Fruit fly (Drosophila melanogaster) whole organism, prepupa: Measurements from ENCODE around the gene HGTX.

Source experiments
- Blimp-1 ChIP-seq: fragments of 200-800 bp; sonication (Bioruptor generic); optimal IDR thresholded peaks from 3 replicates; lab custom pipeline; 2017; ENCODE audit warnings: missing biosample characterization, missing genetic modification characterization, mild to moderate bottlenecking, moderate library complexity, missing genetic modification reagents
- CG10631 ChIP-seq: fragments of 200-800 bp; sonication (Bioruptor generic); optimal IDR thresholded peaks from 2 replicates; lab custom pipeline; 2016; ENCODE audit warnings: missing biosample characterization, missing genetic modification characterization
- CG10669 ChIP-seq: fragments of 200-800 bp; sonication (Bioruptor generic); optimal IDR thresholded peaks from 3 replicates; lab custom pipeline; 2018; ENCODE audit warnings: missing biosample characterization, mild to moderate bottlenecking, missing genetic modification characterization, moderate library complexity
- CG11294 ChIP-seq: fragments of 200-800 bp; sonication (Bioruptor generic); IDR thresholded peaks from 2 replicates; pipeline ENCODE4 v1.3.6; 2022; ENCODE audit warnings: missing biosample characterization, missing genetic modification characterization
- CG11762 ChIP-seq: fragments of 200-800 bp; sonication (Bioruptor generic); optimal IDR thresholded peaks from 3 replicates; lab custom pipeline; 2016; ENCODE audit warnings: missing biosample characterization, missing genetic modification characterization; ENCODE audit not compliant: insufficient read depth
- CG11902 ChIP-seq: fragments of 200-800 bp; sonication (Bioruptor generic); optimal IDR thresholded peaks from 3 replicates; lab custom pipeline; 2016; ENCODE audit warnings: missing biosample characterization, missing genetic modification characterization
- CG15336 ChIP-seq: fragments of 200-800 bp; sonication (Bioruptor generic); IDR thresholded peaks from 2 replicates; pipeline ENCODE4 v1.3.6; 2022; ENCODE audit warnings: missing biosample characterization, missing genetic modification characterization
- CG1621 ChIP-seq: fragments of 200-800 bp; sonication (Bioruptor generic); optimal IDR thresholded peaks from 3 replicates; lab custom pipeline; 2018; ENCODE audit warnings: missing biosample characterization, mild to moderate bottlenecking, missing genetic modification characterization
- CG16779 ChIP-seq: fragments of 200-800 bp; sonication (Bioruptor generic); optimal IDR thresholded peaks from 3 replicates; lab custom pipeline; 2017; ENCODE audit warnings: missing biosample characterization, mild to moderate bottlenecking, missing genetic modification characterization
- CG3032 ChIP-seq: fragments of 200-800 bp; optimal IDR thresholded peaks from 2 replicates; lab custom pipeline; 2019; ENCODE audit warnings: missing biosample characterization, mild to moderate bottlenecking, missing genetic modification characterization, moderate library complexity
- CG31627 ChIP-seq: fragments of 200-800 bp; sonication (Bioruptor generic); optimal IDR thresholded peaks from 3 replicates; lab custom pipeline; 2016; ENCODE audit warnings: missing biosample characterization, missing genetic modification characterization
- CG32006 ChIP-seq: fragments of 200-800 bp; sonication (Bioruptor generic); optimal IDR thresholded peaks from 3 replicates; lab custom pipeline; 2017; ENCODE audit warnings: missing biosample characterization, mild to moderate bottlenecking, missing genetic modification characterization
- CG6163 ChIP-seq: fragments of 200-800 bp; sonication (Bioruptor generic); IDR thresholded peaks from 3 replicates; pipeline ENCODE4 v1.3.6; 2022; ENCODE audit warnings: missing biosample characterization, missing genetic modification characterization
- CG6276 ChIP-seq: fragments of 200-800 bp; sonication (Bioruptor generic); optimal IDR thresholded peaks from 2 replicates; lab custom pipeline; 2017; ENCODE audit warnings: missing biosample characterization, mild to moderate bottlenecking, missing genetic modification characterization
- CG6792 ChIP-seq: fragments of 200-800 bp; sonication (Bioruptor generic); optimal IDR thresholded peaks from 3 replicates; lab custom pipeline; 2016; ENCODE audit warnings: missing biosample characterization, missing genetic modification characterization
- CG6808 ChIP-seq: fragments of 200-800 bp; sonication (Bioruptor generic); optimal IDR thresholded peaks from 3 replicates; lab custom pipeline; 2017; ENCODE audit warnings: missing biosample characterization, missing genetic modification characterization, mild to moderate bottlenecking, moderate library complexity, missing genetic modification reagents
- CG6854 ChIP-seq: fragments of 200-800 bp; sonication (Bioruptor generic); optimal IDR thresholded peaks from 2 replicates; lab custom pipeline; 2017; ENCODE audit warnings: missing biosample characterization, mild to moderate bottlenecking, missing genetic modification characterization
- CG7368 ChIP-seq: fragments of 200-800 bp; sonication (Bioruptor generic); optimal IDR thresholded peaks from 3 replicates; lab custom pipeline; 2016; ENCODE audit warnings: missing biosample characterization, missing genetic modification characterization
- CG8119 ChIP-seq: fragments of 200-800 bp; sonication (Bioruptor generic); IDR thresholded peaks from 3 replicates; pipeline ENCODE4 v1.3.6; 2022; ENCODE audit warnings: missing biosample characterization, missing genetic modification characterization
- CG8319 ChIP-seq: fragments of 200-800 bp; sonication (Bioruptor generic); optimal IDR thresholded peaks from 3 replicates; lab custom pipeline; 2016; ENCODE audit warnings: missing biosample characterization, missing genetic modification characterization
- CG8632 ChIP-seq: fragments of 200-800 bp; sonication (Bioruptor generic); optimal IDR thresholded peaks from 3 replicates; lab custom pipeline; 2016; ENCODE audit warnings: missing biosample characterization, missing genetic modification characterization
- CG9139 ChIP-seq: fragments of 200-800 bp; sonication (Bioruptor generic); optimal IDR thresholded peaks from 3 replicates; lab custom pipeline; 2017; ENCODE audit warnings: missing biosample characterization, mild to moderate bottlenecking, missing genetic modification characterization
- Eip75B ChIP-seq: fragments of 200-800 bp; sonication (Bioruptor generic); optimal IDR thresholded peaks from 3 replicates; lab custom pipeline; 2016; ENCODE audit warnings: missing biosample characterization, missing genetic modification characterization
- Eip78C ChIP-seq: fragments of 200-800 bp; sonication (Bioruptor generic); peaks from one replicate; lab custom pipeline; 2016; ENCODE audit warnings: missing biosample characterization, missing genetic modification characterization
- Eip93F ChIP-seq: fragments of 200-800 bp; sonication (Bioruptor generic); optimal IDR thresholded peaks from 2 replicates; lab custom pipeline; 2016; ENCODE audit warnings: missing biosample characterization, mild to moderate bottlenecking, missing genetic modification characterization
- Ets21C ChIP-seq: fragments of 200-800 bp; sonication (Bioruptor generic); optimal IDR thresholded peaks from 3 replicates; lab custom pipeline; 2016; ENCODE audit warnings: missing biosample characterization, missing genetic modification characterization
- Ets96B ChIP-seq: fragments of 200-800 bp; optimal IDR thresholded peaks from 2 replicates; lab custom pipeline; 2019; ENCODE audit warnings: missing biosample characterization, mild to moderate bottlenecking, missing genetic modification characterization, moderate library complexity
- Gug ChIP-seq: fragments of 200-800 bp; sonication (Bioruptor generic); IDR thresholded peaks from 2 replicates; pipeline ENCODE4 v1.3.6; 2022; ENCODE audit warnings: missing biosample characterization, missing genetic modification characterization
- Hr38 ChIP-seq: sonication (Bioruptor generic); optimal IDR thresholded peaks from 2 replicates; lab custom pipeline; 2016; ENCODE audit warnings: missing biosample characterization, missing genetic modification characterization
- Hr39 ChIP-seq: fragments of 200-800 bp; sonication (Bioruptor generic); optimal IDR thresholded peaks from 2 replicates; lab custom pipeline; 2016; ENCODE audit warnings: missing biosample characterization, missing genetic modification characterization
- Hr4 ChIP-seq: fragments of 200-800 bp; sonication (Bioruptor generic); optimal IDR thresholded peaks from 3 replicates; lab custom pipeline; 2016; ENCODE audit warnings: missing biosample characterization, missing genetic modification characterization
- Lpt ChIP-seq: fragments of 200-800 bp; sonication (Bioruptor generic); optimal IDR thresholded peaks from 3 replicates; lab custom pipeline; 2016; ENCODE audit warnings: missing biosample characterization, missing genetic modification characterization
- Met ChIP-seq: fragments of 200-800 bp; sonication (Bioruptor generic); optimal IDR thresholded peaks from 3 replicates; lab custom pipeline; 2016; ENCODE audit warnings: missing biosample characterization, missing genetic modification characterization
- OdsH ChIP-seq: fragments of 200-800 bp; sonication (Bioruptor generic); optimal IDR thresholded peaks from 3 replicates; lab custom pipeline; 2016; ENCODE audit warnings: missing biosample characterization, missing genetic modification characterization
- Smox ChIP-seq: fragments of 200-800 bp; sonication (Bioruptor generic); optimal IDR thresholded peaks from 3 replicates; lab custom pipeline; 2016; ENCODE audit warnings: missing biosample characterization, missing genetic modification characterization
- Sox102F ChIP-seq: fragments of 200-800 bp; sonication (Bioruptor generic); optimal IDR thresholded peaks from 2 replicates; lab custom pipeline; 2016; ENCODE audit warnings: missing biosample characterization, mild to moderate bottlenecking, missing genetic modification characterization
- Sox14 ChIP-seq: fragments of 200-800 bp; sonication (Bioruptor generic); optimal IDR thresholded peaks from 3 replicates; lab custom pipeline; 2016; ENCODE audit warnings: missing biosample characterization, missing genetic modification characterization
- Sox15 ChIP-seq: fragments of 200-800 bp; sonication (Bioruptor generic); optimal IDR thresholded peaks from 3 replicates; lab custom pipeline; 2016; ENCODE audit warnings: missing biosample characterization, missing genetic modification characterization
- acj6 ChIP-seq: fragments of 200-800 bp; sonication (Bioruptor generic); optimal IDR thresholded peaks from 3 replicates; lab custom pipeline; 2016; ENCODE audit warnings: missing biosample characterization, missing genetic modification characterization
- cyc ChIP-seq: fragments of 200-800 bp; sonication (Bioruptor generic); optimal IDR thresholded peaks from 3 replicates; lab custom pipeline; 2016; ENCODE audit warnings: missing biosample characterization, missing genetic modification characterization
- dac ChIP-seq: fragments of 200-800 bp; sonication (Bioruptor generic); optimal IDR thresholded peaks from 2 replicates; lab custom pipeline; 2017; ENCODE audit warnings: missing biosample characterization, mild to moderate bottlenecking, missing genetic modification characterization
- dsx ChIP-seq: fragments of 200-800 bp; optimal IDR thresholded peaks from 3 replicates; lab custom pipeline; 2019; ENCODE audit warnings: missing biosample characterization, mild to moderate bottlenecking, missing genetic modification characterization, moderate library complexity; ENCODE audit not compliant: poor library complexity, severe bottlenecking
- eg ChIP-seq: fragments of 200-800 bp; sonication (Bioruptor generic); IDR thresholded peaks from 3 replicates; pipeline ENCODE4 v1.3.6; 2022; ENCODE audit warnings: missing biosample characterization, missing genetic modification characterization
- esn ChIP-seq: fragments of 200-800 bp; sonication (Bioruptor generic); optimal IDR thresholded peaks from 2 replicates; lab custom pipeline; 2016; ENCODE audit warnings: missing biosample characterization, mild to moderate bottlenecking, missing genetic modification characterization, moderate library complexity
- fd59A ChIP-seq: fragments of 200-800 bp; sonication (Bioruptor generic); optimal IDR thresholded peaks from 2 replicates; lab custom pipeline; 2017; ENCODE audit warnings: missing biosample characterization, mild to moderate bottlenecking, missing genetic modification characterization, missing genetic modification reagents
- fd85E ChIP-seq: fragments of 200-800 bp; sonication (Bioruptor generic); optimal IDR thresholded peaks from 3 replicates; lab custom pipeline; 2016; ENCODE audit warnings: missing biosample characterization, missing genetic modification characterization
- lz ChIP-seq: fragments of 200-800 bp; sonication (Bioruptor generic); optimal IDR thresholded peaks from 3 replicates; lab custom pipeline; 2016; ENCODE audit warnings: missing biosample characterization, missing genetic modification characterization
- pdm3 ChIP-seq: fragments of 200-800 bp; sonication (Bioruptor generic); optimal IDR thresholded peaks from 3 replicates; lab custom pipeline; 2016; ENCODE audit warnings: missing biosample characterization, missing genetic modification characterization
- salr ChIP-seq, 2 experiments: fragments of 200-800 bp; sonication (Bioruptor generic); optimal IDR thresholded peaks; 3 replicates each; lab custom pipeline; 2016 to 2018; ENCODE audit warnings: missing biosample characterization in 2 of 2, missing genetic modification characterization in 2 of 2, mild to moderate bottlenecking in 1 of 2
- spab ChIP-seq: fragments of 200-800 bp; sonication (Bioruptor generic); optimal IDR thresholded peaks from 2 replicates; lab custom pipeline; 2017; ENCODE audit warnings: missing biosample characterization, mild to moderate bottlenecking, missing genetic modification characterization, missing genetic modification reagents
- ss ChIP-seq, 2 experiments: fragments of 200-800 bp; sonication (Bioruptor generic); optimal IDR thresholded peaks; 2 replicates in 1 of 2; 3 replicates in 1 of 2; lab custom pipeline; 2017 to 2018; ENCODE audit warnings: mild to moderate bottlenecking in 2 of 2, missing biosample characterization in 2 of 2, missing genetic modification characterization in 2 of 2, moderate library complexity in 1 of 2
- svp ChIP-seq: fragments of 200-800 bp; sonication (Bioruptor generic); peaks from one replicate; lab custom pipeline; 2016; ENCODE audit warnings: missing biosample characterization, missing genetic modification characterization

HGTX gene

DNA sequence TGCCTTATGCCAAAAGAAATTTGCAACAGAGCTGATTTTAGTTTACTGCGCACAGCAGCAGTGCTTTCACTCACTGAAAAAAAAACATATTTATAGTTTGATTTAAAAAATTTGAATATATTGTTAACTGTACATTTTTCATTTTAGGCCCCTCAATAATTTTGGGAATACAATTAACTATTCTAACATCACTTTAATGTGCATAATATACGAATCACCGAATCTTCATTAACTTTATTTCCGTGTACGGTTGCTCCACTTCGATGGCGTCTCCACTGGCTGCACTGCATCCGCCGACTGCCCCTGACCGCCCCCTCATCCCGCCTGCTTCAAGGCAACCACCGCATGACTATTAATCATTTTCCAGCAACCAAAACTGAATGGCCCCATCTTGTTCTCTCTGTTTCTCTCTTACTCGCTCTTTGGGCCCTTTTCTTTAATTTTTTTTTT is 37.4 kb upstream of the HGTX start:
- peak; percentile 92 for TF ChIP-seq Ets96B (tag; lab: Kevin White, UChicago)
- TF ChIP-seq OdsH, result peak; percentile 91
- peak; percentile 89 for TF ChIP-seq Lpt (GFP tag; lab: Kevin White, UChicago)
- TF ChIP-seq CG10631 (GFP tag; lab: Kevin White, UChicago), result peak; percentile 95
- TF ChIP-seq CG8632 (GFP tag; lab: Kevin White, UChicago), result peak; percentile 91
- TF ChIP-seq cyc (GFP tag; lab: Kevin White, UChicago), result peak; percentile 90
- TF ChIP-seq CG32006 (GFP tag; lab: Kevin White, UChicago), result peak; percentile 93
- TF ChIP-seq Eip78C, result peak; percentile 98
- TF ChIP-seq dac (GFP tag; lab: Kevin White, UChicago), result peak; percentile 82
- peak; percentile 96 for TF ChIP-seq CG6163 (GFP tag; lab: Robert Waterston, UW)
- peak; percentile 83 for TF ChIP-seq Sox15 (GFP tag; lab: Kevin White, UChicago)
- peak; percentile 93 for TF ChIP-seq spab
- peak; percentile 84 for TF ChIP-seq CG16779 (tag; lab: Kevin White, UChicago)
- TF ChIP-seq CG3032 (tag; lab: Kevin White, UChicago), result peak; percentile 87
- TF ChIP-seq fd59A, result peak; percentile 89
- peak; percentile 90 for TF ChIP-seq Sox102F (GFP tag; lab: Kevin White, UChicago)
- TF ChIP-seq CG11902 (GFP tag; lab: Kevin White, UChicago), result peak; percentile 85
- peak; percentile 80 for TF ChIP-seq fd85E (GFP tag; lab: Kevin White, UChicago)
- peak; percentile 86 for TF ChIP-seq CG1621 (tag; lab: Kevin White, UChicago)
- peak; percentile 90 for TF ChIP-seq Hr4
- peak; percentile 94 for TF ChIP-seq esn (GFP tag; lab: Kevin White, UChicago)
- TF ChIP-seq Smox, result peak; percentile 90
- TF ChIP-seq CG9139 (GFP tag; lab: Kevin White, UChicago), result peak; percentile 85
- TF ChIP-seq Blimp-1 (GFP tag; lab: Kevin White, UChicago), result peak; percentile 79
- peak; percentile 87 for TF ChIP-seq CG11762
- peak; percentile 91 for TF ChIP-seq CG6808 (GFP tag; lab: Kevin White, UChicago)
- no peak for TF ChIP-seq Hr38 (GFP tag; lab: Kevin White, UChicago)
- TF ChIP-seq acj6 (GFP tag; lab: Kevin White, UChicago), result peak; percentile 91
- TF ChIP-seq Gug (GFP tag; lab: Robert Waterston, UW), result peak; percentile 88
- peak; percentile 92 for TF ChIP-seq pdm3 (GFP tag; lab: Kevin White, UChicago)
- peak; percentile 89 to 91 for TF ChIP-seq ss (GFP tag; optimal IDR thresholded peaks at IDR 0.05; lab: Kevin White, UChicago)
- peak; percentile 91 for TF ChIP-seq Sox14 (GFP tag; lab: Kevin White, UChicago)
- peak; percentile 90 for TF ChIP-seq lz
- TF ChIP-seq CG7368, result peak; percentile 93
- TF ChIP-seq CG6276, result peak; percentile 83
- peak; percentile 60 for TF ChIP-seq Eip93F (GFP tag; lab: Kevin White, UChicago)
- peak; percentile 74 to 89 for TF ChIP-seq salr (GFP tag; optimal IDR thresholded peaks at IDR 0.05; lab: Kevin White, UChicago)
- peak; percentile 92 for TF ChIP-seq CG10669 (GFP tag; lab: Kevin White, UChicago)
- peak; percentile 82 for TF ChIP-seq Hr39 (GFP tag; lab: Kevin White, UChicago)
- peak; percentile 92 for TF ChIP-seq Met (GFP tag; lab: Kevin White, UChicago)
- peak; percentile 93 for TF ChIP-seq eg
- TF ChIP-seq CG8119 (GFP tag; lab: Robert Waterston, UW), result peak; percentile 94
- TF ChIP-seq dsx (GFP tag; lab: Kevin White, UChicago), result peak; percentile 88
- peak; percentile 95 for TF ChIP-seq Eip75B (GFP tag; lab: Kevin White, UChicago)
- TF ChIP-seq CG8319 (GFP tag; lab: Kevin White, UChicago), result peak; percentile 88
- TF ChIP-seq svp, result peak; percentile 95
- peak; percentile 84 for TF ChIP-seq CG6854
- peak; percentile 94 for TF ChIP-seq CG6792 (GFP tag; lab: Kevin White, UChicago)
- TF ChIP-seq CG11294, result peak; percentile 60
- TF ChIP-seq CG15336 (GFP tag; lab: Robert Waterston, UW), result peak; percentile 91
- TF ChIP-seq CG31627 (GFP tag; lab: Kevin White, UChicago), result peak; percentile 85
- TF ChIP-seq Ets21C (GFP tag; lab: Kevin White, UChicago), result peak; percentile 72
